Worm (Caenorhabditis elegans) whole organism, mixed stage, embryonic: ENCODE measurements around the gene srw-120.
"Not testable (repeated sequence)": the region's sequence is repeated elsewhere in the genome, so short reads cannot be mapped to it uniquely, and the experiment has no call there.

Source experiments
- blmp-1 ChIP-seq: fragments of 150-350 bp; optimal IDR thresholded peaks from 2 replicates; lab custom pipeline; 2014; ENCODE audit warnings: missing biosample characterization, missing genetic modification characterization
- ceh-43 ChIP-seq: fragments of 200-800 bp; sonication (Bioruptor generic); optimal IDR thresholded peaks from 2 replicates; lab custom pipeline; 2018; ENCODE audit warnings: mild to moderate bottlenecking, missing genetic modification characterization, moderate library complexity, missing compliant biosample characterization
- ces-1 ChIP-seq: fragments of 150-350 bp; optimal IDR thresholded peaks from 2 replicates; lab custom pipeline; 2014; ENCODE audit warnings: missing biosample characterization, missing genetic modification reagents, missing genetic modification characterization
- cnd-1 ChIP-seq: fragments of 200-800 bp; sonication (Bioruptor generic); optimal IDR thresholded peaks from 2 replicates; lab custom pipeline; 2018; ENCODE audit warnings: mild to moderate bottlenecking, missing genetic modification characterization, missing compliant biosample characterization
- drap-1 ChIP-seq: fragments of 200-800 bp; sonication (Bioruptor generic); optimal IDR thresholded peaks from 3 replicates; lab custom pipeline; 2018; ENCODE audit warnings: mild to moderate bottlenecking, missing genetic modification characterization, missing compliant biosample characterization
- elt-3 ChIP-seq: fragments of 150-350 bp; optimal IDR thresholded peaks from 2 replicates; lab custom pipeline; 2014; ENCODE audit warnings: missing biosample characterization, missing genetic modification characterization
- ham-2 ChIP-seq: fragments of 200-800 bp; sonication (Bioruptor generic); optimal IDR thresholded peaks from 2 replicates; lab custom pipeline; 2018; ENCODE audit warnings: mild to moderate bottlenecking, missing genetic modification characterization, missing compliant biosample characterization
- lin-32 ChIP-seq: fragments of 200-800 bp; sonication (Bioruptor generic); optimal IDR thresholded peaks from 2 replicates; lab custom pipeline; 2018; ENCODE audit warnings: mild to moderate bottlenecking, missing genetic modification characterization, missing compliant biosample characterization
- mls-2 ChIP-seq: sonication (generic microtip); optimal IDR thresholded peaks from 2 replicates; lab custom pipeline; 2016; ENCODE audit warnings: mild to moderate bottlenecking, missing genetic modification characterization, moderate library complexity, missing compliant biosample characterization
- nhr-12 ChIP-seq: fragments of 150-350 bp; optimal IDR thresholded peaks from 2 replicates; lab custom pipeline; 2014; ENCODE audit warnings: missing biosample characterization, missing genetic modification characterization
- nhr-2 ChIP-seq: fragments of 150-350 bp; optimal IDR thresholded peaks from 2 replicates; lab custom pipeline; 2014; ENCODE audit warnings: missing biosample characterization, missing genetic modification characterization
- sptf-1 ChIP-seq: sonication (generic microtip); optimal IDR thresholded peaks from 2 replicates; lab custom pipeline; 2017; ENCODE audit warnings: mild to moderate bottlenecking, missing genetic modification characterization, moderate library complexity, missing compliant biosample characterization
- tbx-8 ChIP-seq: fragments of 200-800 bp; sonication (Bioruptor generic); optimal IDR thresholded peaks from 2 replicates; lab custom pipeline; 2018; ENCODE audit warnings: mild to moderate bottlenecking, missing genetic modification characterization, moderate library complexity, missing compliant biosample characterization
- unc-120 ChIP-seq: sonication (generic microtip); optimal IDR thresholded peaks from 2 replicates; lab custom pipeline; 2017; ENCODE audit warnings: missing genetic modification characterization, missing compliant biosample characterization; ENCODE audit not compliant: poor library complexity, severe bottlenecking
- zip-8 ChIP-seq: fragments of 150-350 bp; optimal IDR thresholded peaks from 2 replicates; lab custom pipeline; 2014; ENCODE audit warnings: missing biosample characterization, missing genetic modification characterization
- ztf-11 ChIP-seq: fragments of 150-350 bp; optimal IDR thresholded peaks from 2 replicates; lab custom pipeline; 2014; ENCODE audit warnings: missing biosample characterization, missing genetic modification characterization

The srw-120 gene

DNA sequence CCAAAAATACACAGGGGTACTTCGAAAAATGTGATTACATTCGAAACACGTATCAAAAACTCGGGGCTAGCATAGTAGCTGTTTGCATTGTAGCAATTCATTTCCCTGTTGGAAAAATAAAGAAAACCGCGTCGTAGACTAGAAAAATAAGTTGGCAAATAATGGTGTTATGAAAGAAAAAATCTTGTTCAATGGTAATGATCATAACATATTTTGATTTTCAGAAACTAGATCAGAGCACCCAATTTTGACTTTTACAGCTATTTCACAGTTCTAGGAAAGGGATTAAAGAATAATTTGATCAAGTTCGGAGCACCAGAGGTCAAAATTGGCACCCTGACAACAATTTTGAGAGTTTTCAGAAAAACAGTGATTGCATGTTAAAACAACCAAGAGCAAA, 40.7 kb downstream of the srw-120 start, which contains the start of gene srh-248:
Gene srh-248, minus strand, starts transcription at position 101 of the 400 bp plus-strand sequence.
- not testable (repeated sequence) for TF ChIP-seq cnd-1, blmp-1, nhr-12 (tag; lab: Kevin White, UChicago)
- TF ChIP-seq, all 35 proteins: peak for 0; not testable (repeated sequence) for 35

DNA sequence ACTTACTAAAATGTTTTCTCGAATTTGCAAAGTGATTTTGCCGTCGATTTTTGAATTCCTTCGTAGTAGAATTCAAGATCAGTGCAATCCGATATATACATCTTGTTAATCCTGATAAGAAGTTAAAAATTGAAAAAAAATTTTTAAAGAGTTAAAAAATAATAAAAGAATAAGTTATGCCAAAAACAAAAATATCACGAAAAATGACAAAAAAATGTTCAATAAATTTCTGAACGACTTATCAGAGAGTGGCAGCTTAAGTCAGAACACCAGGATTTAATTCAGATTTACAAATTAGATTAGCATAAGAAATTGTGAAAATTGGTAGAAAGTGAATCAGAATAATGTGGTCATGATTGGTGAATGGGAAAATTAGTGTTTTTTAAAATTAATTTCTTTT, 43.9 kb downstream of the srw-120 start, which contains the start of gene srw-122:
Gene srw-122, minus strand, starts transcription at position 101 of the 400 bp plus-strand sequence.
- not testable (repeated sequence) for TF ChIP-seq lin-32; nhr-12 (tag; lab: Kevin White, UChicago); drap-1 (GFP tag; lab: Kevin White, UChicago)

- TF ChIP-seq unc-120 (tag; lab: Kevin White, UChicago) (no peak), ham-2 (GFP tag; lab: Kevin White, UChicago) (no peak), ztf-11 (tag; lab: Kevin White, UChicago) (no peak), sptf-1 (tag; lab: Kevin White, UChicago) (no peak), elt-3 (no peak), nhr-2 (no peak), zip-8 (no peak), tbx-8 (GFP tag; lab: Kevin White, UChicago) (no peak), ceh-43 (no peak), ces-1 (GFP tag; lab: Kevin White, UChicago) (no peak), mls-2 (tag; lab: Kevin White, UChicago) (no peak), nhr-12 (tag; lab: Kevin White, UChicago) (no peak)
Measured at ce11 chrV:2945602-2946001, 50.4 kb downstream of the srw-120 start, which contains the start of gene srh-87. Gene srh-87 (minus strand): TSS chrV:2945702.
